Worm (Caenorhabditis elegans) whole organism, L2 larva: ENCODE data around the gene Y43D4A.6.

Experiments
- C34F6.9 ChIP-seq: fragments of 150-350 bp; optimal IDR thresholded peaks from 2 replicates; lab custom pipeline; 2014; ENCODE audit warnings: missing biosample characterization, missing genetic modification characterization
- F13H6.1 ChIP-seq: sonication (generic microtip); optimal IDR thresholded peaks from 2 replicates; lab custom pipeline; 2016; ENCODE audit warnings: missing genetic modification characterization, missing compliant biosample characterization
- R02D3.7 ChIP-seq: fragments of 150-350 bp; optimal IDR thresholded peaks from 2 replicates; lab custom pipeline; 2014; ENCODE audit warnings: missing biosample characterization, missing genetic modification characterization
- ZK546.5 ChIP-seq: sonication (generic microtip); optimal IDR thresholded peaks from 2 replicates; lab custom pipeline; 2017; ENCODE audit warnings: missing biosample characterization, missing genetic modification characterization
- aly-2 ChIP-seq: fragments of 150-350 bp; optimal IDR thresholded peaks from 2 replicates; lab custom pipeline; 2014; ENCODE audit warnings: missing biosample characterization, missing genetic modification characterization
- ama-1 ChIP-seq: fragments of 150-350 bp; optimal IDR thresholded peaks from 2 replicates; lab custom pipeline; 2018; ENCODE audit warnings: inconsistent platforms
- ceh-16 ChIP-seq: fragments of 150-350 bp; optimal IDR thresholded peaks from 2 replicates; lab custom pipeline; 2014; ENCODE audit warnings: missing biosample characterization, missing genetic modification characterization
- ceh-82 ChIP-seq: fragments of 150-350 bp; optimal IDR thresholded peaks from 2 replicates; lab custom pipeline; 2014; ENCODE audit warnings: missing biosample characterization, missing genetic modification characterization
- crh-2 ChIP-seq: sonication (generic microtip); optimal IDR thresholded peaks from 2 replicates; lab custom pipeline; 2017; ENCODE audit warnings: missing biosample characterization, missing genetic modification characterization
- dmd-4 ChIP-seq: sonication (generic microtip); optimal IDR thresholded peaks from 2 replicates; lab custom pipeline; 2017; ENCODE audit warnings: missing biosample characterization, missing genetic modification characterization
- egl-27 ChIP-seq: sonication (generic microtip); optimal IDR thresholded peaks from 3 replicates; lab custom pipeline; 2017; ENCODE audit warnings: missing biosample characterization, missing genetic modification reagents, missing genetic modification characterization
- elt-1 ChIP-seq: fragments of 150-350 bp; optimal IDR thresholded peaks from 2 replicates; lab custom pipeline; 2014; ENCODE audit warnings: missing biosample characterization, missing genetic modification characterization
- elt-3 ChIP-seq: sonication (generic microtip); optimal IDR thresholded peaks from 2 replicates; lab custom pipeline; 2017; ENCODE audit warnings: missing biosample characterization, missing genetic modification characterization
- lin-13 ChIP-seq: fragments of 150-350 bp; optimal IDR thresholded peaks from 2 replicates; lab custom pipeline; 2014; ENCODE audit warnings: missing biosample characterization, missing genetic modification reagents, missing genetic modification characterization
- lin-39 ChIP-seq: fragments of 150-350 bp; optimal IDR thresholded peaks from 2 replicates; lab custom pipeline; 2014; ENCODE audit warnings: missing biosample characterization, missing genetic modification reagents, missing genetic modification characterization
- mbf-1 ChIP-seq: sonication (generic microtip); optimal IDR thresholded peaks from 2 replicates; lab custom pipeline; 2017; ENCODE audit warnings: missing biosample characterization, missing genetic modification characterization
- mdl-1 ChIP-seq, 2 experiments: fragments of 150-350 bp in 1 of 2; sonication (generic microtip) in 1 of 2; optimal IDR thresholded peaks; 2 replicates each; lab custom pipeline; 2017; ENCODE audit warnings: missing biosample characterization in 2 of 2, missing genetic modification characterization in 2 of 2
- nhr-10 ChIP-seq: sonication (generic microtip); optimal IDR thresholded peaks from 2 replicates; lab custom pipeline; 2017; ENCODE audit warnings: missing biosample characterization, missing genetic modification characterization
- nhr-11 ChIP-seq: fragments of 150-350 bp; optimal IDR thresholded peaks from 2 replicates; lab custom pipeline; 2014; ENCODE audit warnings: missing biosample characterization, missing genetic modification characterization
- nhr-12 ChIP-seq: fragments of 150-350 bp; optimal IDR thresholded peaks from 2 replicates; lab custom pipeline; 2014; ENCODE audit warnings: missing biosample characterization, missing genetic modification characterization
- nhr-129 ChIP-seq: fragments of 150-350 bp; optimal IDR thresholded peaks from 2 replicates; lab custom pipeline; 2014; ENCODE audit warnings: missing biosample characterization, missing genetic modification characterization
- nhr-21 ChIP-seq: fragments of 150-350 bp; optimal IDR thresholded peaks from 2 replicates; lab custom pipeline; 2014; ENCODE audit warnings: missing biosample characterization, missing genetic modification characterization
- nhr-23 ChIP-seq: fragments of 150-350 bp; optimal IDR thresholded peaks from 2 replicates; lab custom pipeline; 2014; ENCODE audit warnings: missing biosample characterization, missing genetic modification reagents, missing genetic modification characterization
- nhr-237 ChIP-seq: fragments of 150-350 bp; optimal IDR thresholded peaks from 2 replicates; lab custom pipeline; 2014; ENCODE audit warnings: missing biosample characterization, missing genetic modification characterization
- nhr-25 ChIP-seq: fragments of 150-350 bp; sonication (generic microtip); optimal IDR thresholded peaks from 3 replicates; lab custom pipeline; 2014; ENCODE audit warnings: missing biosample characterization, missing genetic modification characterization
- nhr-6 ChIP-seq: fragments of 150-350 bp; optimal IDR thresholded peaks from 2 replicates; lab custom pipeline; 2014; ENCODE audit warnings: missing biosample characterization, missing genetic modification characterization
- peb-1 ChIP-seq: fragments of 150-350 bp; optimal IDR thresholded peaks from 2 replicates; lab custom pipeline; 2014; ENCODE audit warnings: missing biosample characterization, missing genetic modification characterization
- sma-9 ChIP-seq, 2 experiments: fragments of 150-350 bp in 1 of 2; sonication (generic microtip) in 1 of 2; optimal IDR thresholded peaks; 2 replicates each; lab custom pipeline; 2014 to 2016; ENCODE audit warnings: missing genetic modification characterization in 2 of 2, mild to moderate bottlenecking in 1 of 2, missing biosample characterization in 1 of 2, missing compliant biosample characterization in 1 of 2, missing genetic modification reagents in 1 of 2, moderate library complexity in 1 of 2
- snpc-4 ChIP-seq: fragments of 150-350 bp; optimal IDR thresholded peaks from 2 replicates; lab custom pipeline; 2014; ENCODE audit warnings: missing biosample characterization, missing genetic modification characterization
- unc-39 ChIP-seq: fragments of 150-350 bp; optimal IDR thresholded peaks from 2 replicates; lab custom pipeline; 2014; ENCODE audit warnings: missing biosample characterization, missing genetic modification characterization
- unc-62 ChIP-seq: fragments of 150-350 bp; optimal IDR thresholded peaks from 2 replicates; lab custom pipeline; 2014; ENCODE audit warnings: missing biosample characterization, missing genetic modification reagents, missing genetic modification characterization
- ztf-1 ChIP-seq: fragments of 200-800 bp; sonication (Bioruptor generic); conservative IDR thresholded peaks from 2 replicates; pipeline ENCODE4 v1.3.6; 2022; ENCODE audit warnings: missing genetic modification characterization, missing compliant biosample characterization
- ztf-11 ChIP-seq: sonication (generic microtip); optimal IDR thresholded peaks from 2 replicates; lab custom pipeline; 2017; ENCODE audit warnings: missing biosample characterization, missing genetic modification characterization
- ztf-4 ChIP-seq: fragments of 150-350 bp; optimal IDR thresholded peaks from 2 replicates; lab custom pipeline; 2014; ENCODE audit warnings: missing biosample characterization, missing genetic modification characterization

The Y43D4A.6 gene

ce11 chrIV:16787024-16787423 lies at the start of gene Y43D4A.6:
Y43D4A.6 (plus strand) TSS chrIV:16787324.
- no peak for TF ChIP-seq peb-1 (tag; lab: Kevin White, UChicago)
- TF ChIP-seq ZK546.5 (tag; lab: Kevin White, UChicago): no peak
- no peak for TF ChIP-seq nhr-23 (tag; lab: Kevin White, UChicago)
- TF ChIP-seq egl-27: no peak
- no peak for TF ChIP-seq F13H6.1 (tag; lab: Kevin White, UChicago)
- no peak for TF ChIP-seq unc-39 (tag; lab: Kevin White, UChicago)
- no peak for TF ChIP-seq ceh-16 (tag; lab: Kevin White, UChicago)
- TF ChIP-seq lin-13 (GFP tag; lab: Kevin White, UChicago): no peak
- TF ChIP-seq elt-3: no peak
- TF ChIP-seq ztf-1 (GFP tag; lab: Robert Waterston, UW): no peak
- TF ChIP-seq mdl-1 (tag; optimal IDR thresholded peaks at IDR 0.05; lab: Kevin White, UChicago): no peak
- TF ChIP-seq ztf-11 (tag; lab: Kevin White, UChicago): no peak
- no peak for TF ChIP-seq mbf-1 (tag; lab: Kevin White, UChicago)
- TF ChIP-seq nhr-129 (tag; lab: Kevin White, UChicago): no peak
- TF ChIP-seq, all 48 proteins: peak for 0

- TF ChIP-seq mbf-1 (tag; lab: Kevin White, UChicago) (no peak), elt-3 (no peak), nhr-10 (tag; lab: Kevin White, UChicago) (no peak), unc-39 (tag; lab: Kevin White, UChicago) (no peak), egl-27 (no peak), nhr-23 (tag; lab: Kevin White, UChicago) (no peak)
Observed at ce11 chrIV:16740769-16741168, 46.4 kb upstream of the Y43D4A.6 start, which contains the start of gene Y51H4A.24. Y51H4A.24 (minus strand) TSS chrIV:16740869.

- TF ChIP-seq aly-2 (tag; lab: Kevin White, UChicago) (no peak), ama-1 (lab: Kevin White, UChicago) (no peak), egl-27 (no peak), F13H6.1 (tag; lab: Kevin White, UChicago) (no peak), nhr-6 (tag; lab: Kevin White, UChicago) (no peak), ceh-82 (tag; lab: Kevin White, UChicago) (no peak), dmd-4 (no peak), nhr-10 (tag; lab: Kevin White, UChicago) (no peak), nhr-12 (tag; lab: Kevin White, UChicago) (no peak), elt-3 (no peak), ztf-4 (tag; lab: Kevin White, UChicago) (no peak), unc-62 (GFP tag; lab: Kevin White, UChicago) (no peak), peb-1 (tag; lab: Kevin White, UChicago) (no peak), R02D3.7 (tag; lab: Kevin White, UChicago) (no peak), elt-1 (no peak), nhr-25 (no peak), nhr-237 (tag; lab: Kevin White, UChicago) (no peak), nhr-23 (tag; lab: Kevin White, UChicago) (no peak), unc-39 (tag; lab: Kevin White, UChicago) (no peak)
Observed at ce11 chrIV:16743530-16743929, 43.6 kb upstream of the Y43D4A.6 start, which contains the start of gene Y43D4A.1. Y43D4A.1 (plus strand) TSS chrIV:16743830.

- no peak for TF ChIP-seq snpc-4 (tag; lab: Kevin White, UChicago)
- TF ChIP-seq elt-3: no peak
- no peak for TF ChIP-seq nhr-10 (tag; lab: Kevin White, UChicago)
- no peak for TF ChIP-seq crh-2 (tag; lab: Kevin White, UChicago)
- TF ChIP-seq mdl-1 (tag; optimal IDR thresholded peaks at IDR 0.05; lab: Kevin White, UChicago): no peak
- no peak for TF ChIP-seq unc-39 (tag; lab: Kevin White, UChicago)
- no peak for TF ChIP-seq aly-2 (tag; lab: Kevin White, UChicago)
- no peak for TF ChIP-seq F13H6.1 (tag; lab: Kevin White, UChicago)
- TF ChIP-seq mbf-1 (tag; lab: Kevin White, UChicago): no peak
- no peak for TF ChIP-seq lin-39 (tag; lab: Kevin White, UChicago)
- TF ChIP-seq nhr-23 (tag; lab: Kevin White, UChicago): no peak
- TF ChIP-seq sma-9 (GFP tag; optimal IDR thresholded peaks at IDR 0.05; lab: Kevin White, UChicago): no peak
- no peak for TF ChIP-seq sma-9 (tag; optimal IDR thresholded peaks at IDR 0.05; lab: Kevin White, UChicago)
- no peak for TF ChIP-seq egl-27
- TF ChIP-seq C34F6.9 (tag; lab: Kevin White, UChicago): no peak
- no peak for TF ChIP-seq nhr-12 (tag; lab: Kevin White, UChicago)
- TF ChIP-seq nhr-11: no peak
- TF ChIP-seq nhr-21: no peak
- no peak for TF ChIP-seq R02D3.7 (tag; lab: Kevin White, UChicago)
- no peak for TF ChIP-seq lin-13 (GFP tag; lab: Kevin White, UChicago)
Observed at ce11 chrIV:16751087-16751486, 36.0 kb upstream of the Y43D4A.6 start.
